Fruit fly (Drosophila melanogaster) whole organism, pupa: ENCODE measurements around the gene CG6443.

Experiments
- CG12605 ChIP-seq: fragments of 200-800 bp; sonication (Bioruptor generic); IDR thresholded peaks from 2 replicates; pipeline ENCODE4 v1.3.6; 2022; ENCODE audit warnings: missing biosample characterization, missing genetic modification characterization
- CG15710 ChIP-seq: fragments of 200-800 bp; sonication (Bioruptor generic); optimal IDR thresholded peaks from 2 replicates; lab custom pipeline; 2018; ENCODE audit warnings: missing biosample characterization, mild to moderate bottlenecking, missing genetic modification characterization, moderate library complexity
- CG8301 ChIP-seq: fragments of 200-800 bp; sonication (Bioruptor generic); optimal IDR thresholded peaks from 2 replicates; lab custom pipeline; 2018; ENCODE audit warnings: missing biosample characterization, mild to moderate bottlenecking, missing genetic modification characterization
- D1 ChIP-seq: fragments of 200-800 bp; sonication (Bioruptor generic); optimal IDR thresholded peaks from 2 replicates; lab custom pipeline; 2018; ENCODE audit warnings: missing biosample characterization, mild to moderate bottlenecking, missing genetic modification characterization, moderate library complexity
- Pif1B ChIP-seq: fragments of 200-800 bp; sonication (Bioruptor generic); optimal IDR thresholded peaks from 3 replicates; lab custom pipeline; 2016; ENCODE audit warnings: missing biosample characterization, missing genetic modification characterization

DNA sequence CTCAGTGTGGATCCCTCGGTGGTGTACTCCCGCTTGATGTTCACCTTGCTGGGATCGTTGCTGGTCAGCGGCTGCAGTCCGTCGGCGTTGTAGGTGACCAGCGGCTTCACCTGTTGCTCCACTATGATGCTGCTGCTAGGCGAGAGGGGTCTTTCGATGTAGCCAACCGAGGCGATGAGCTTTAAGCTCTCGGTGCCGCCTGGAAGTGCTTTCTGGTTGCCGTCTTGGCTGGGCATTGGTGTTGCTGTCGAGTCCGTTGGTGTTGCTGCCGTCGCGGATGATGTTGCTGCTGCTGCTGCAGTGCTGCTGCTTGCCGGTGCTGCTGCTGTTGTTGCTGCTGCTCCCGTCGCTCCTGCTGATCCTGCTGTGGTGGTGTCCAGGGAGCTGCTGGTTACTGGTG lies 45.3 kb downstream of the CG6443 start:
- TF ChIP-seq CG8301 (tag; lab: Kevin White, UChicago) (no peak), Pif1B (GFP tag; lab: Kevin White, UChicago) (no peak), D1 (tag; lab: Kevin White, UChicago) (no peak), CG12605 (GFP tag; lab: Robert Waterston, UW) (peak; percentile 42; the same call in 1 of the 2 replicates), CG15710 (tag; lab: Kevin White, UChicago) (no peak)
